Worm (Caenorhabditis elegans): Measurements from ENCODE around the gene phf-32.

- no peak for TF ChIP-seq ceh-91 (GFP tag; IDR thresholded peaks at IDR 0.05)
- no peak for TF ChIP-seq ztf-25 (GFP tag; IDR thresholded peaks at IDR 0.05)
- TF ChIP-seq nhr-90 (tag; optimal IDR thresholded peaks at IDR 0.05): no peak
- TF ChIP-seq B0035.1 (tag; optimal IDR thresholded peaks at IDR 0.05): no peak
- TF ChIP-seq ceh-100 (GFP tag; IDR thresholded peaks at IDR 0.05): no peak
- TF ChIP-seq ztf-26 (tag; optimal IDR thresholded peaks at IDR 0.05): no peak
- no peak for TF ChIP-seq attf-6 (GFP tag; IDR thresholded peaks at IDR 0.05)
- no peak for TF ChIP-seq aptf-3 (GFP tag; IDR thresholded peaks at IDR 0.05)
- no peak for TF ChIP-seq hmg-20 (GFP tag; IDR thresholded peaks at IDR 0.05)
- TF ChIP-seq pha-4 (tag; optimal IDR thresholded peaks at IDR 0.05): no peak
- TF ChIP-seq snpc-3.4 (tag; optimal IDR thresholded peaks at IDR 0.05): no peak
Measured at ce11 chrX:12306565-12306964, at the start of gene phf-32.
